Worm (Caenorhabditis elegans) whole organism, L4 larva: ENCODE measurements around the gene T28C12.2.
A peak's percentile ranks its signal among the peaks of the same experiment; 100 is the strongest.

Source experiments
- R02D3.7 ChIP-seq: fragments of 150-350 bp; sonication (generic microtip); optimal IDR thresholded peaks from 3 replicates; lab custom pipeline; 2014; ENCODE audit warnings: missing biosample characterization, missing genetic modification characterization
- aly-2 ChIP-seq: sonication (generic microtip); optimal IDR thresholded peaks from 2 replicates; lab custom pipeline; 2018; ENCODE audit warnings: missing biosample characterization, missing genetic modification characterization
- dmd-8 ChIP-seq: fragments of 200-800 bp; sonication (Bioruptor generic); IDR thresholded peaks from 2 replicates; pipeline ENCODE4 v1.3.6; 2022; ENCODE audit warnings: missing genetic modification characterization, missing compliant biosample characterization
- fos-1 ChIP-seq: fragments of 150-350 bp; optimal IDR thresholded peaks from 2 replicates; lab custom pipeline; 2014; ENCODE audit warnings: missing biosample characterization, missing genetic modification characterization
- nhr-28 ChIP-seq: fragments of 150-350 bp; optimal IDR thresholded peaks from 2 replicates; lab custom pipeline; 2014; ENCODE audit warnings: missing biosample characterization, missing genetic modification characterization
- pqm-1 ChIP-seq: sonication (generic microtip); optimal IDR thresholded peaks from 2 replicates; lab custom pipeline; 2017; ENCODE audit warnings: missing biosample characterization, missing genetic modification characterization
- unc-62 ChIP-seq, 3 experiments: fragments of 150-350 bp in 1 of 3; sonication (generic microtip); optimal IDR thresholded peaks in 2 of 3; peaks in 1 of 3; 1 replicate in 1 of 3; 2 replicates in 2 of 3; lab custom pipeline; 2014 to 2017; ENCODE audit warnings: missing biosample characterization in 3 of 3, missing genetic modification characterization in 3 of 3, missing genetic modification reagents in 3 of 3, missing genotype in 1 of 3

DNA sequence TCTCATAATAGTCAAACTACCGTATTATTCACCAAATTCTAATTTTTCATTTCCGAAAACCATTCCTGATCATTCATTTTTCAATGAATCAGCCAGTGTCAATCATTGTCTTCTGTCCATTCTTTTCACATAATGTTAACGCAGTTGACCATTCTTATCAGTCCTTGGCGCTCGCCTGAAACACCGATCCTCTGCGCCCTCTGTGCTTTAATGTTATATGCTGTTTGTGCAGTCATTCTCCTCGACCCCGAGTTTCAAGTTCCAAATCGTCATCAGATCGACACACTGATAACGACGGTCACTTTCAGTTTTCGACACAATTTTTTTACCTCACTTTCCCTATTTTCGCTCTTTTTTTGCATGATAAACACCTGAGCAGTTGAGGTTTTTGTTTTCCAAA is 17.9 kb downstream of the T28C12.2 start:
- TF ChIP-seq aly-2 (tag; lab: Kevin White, UChicago) (no peak), unc-62 (GFP tag; optimal IDR thresholded peaks at IDR 0.05 in 1 of 2; lab: Kevin White, UChicago) (peak in 1 of 2 experiments; percentile 19), unc-62 (tag; optimal IDR thresholded peaks at IDR 0.05; lab: Kevin White, UChicago) (no peak), nhr-28 (tag; lab: Kevin White, UChicago) (peak; percentile 85), R02D3.7 (tag; lab: Kevin White, UChicago) (no peak), fos-1 (tag; lab: Kevin White, UChicago) (no peak), pqm-1 (tag; lab: Kevin White, UChicago) (peak; percentile 96), dmd-8 (GFP tag; lab: Robert Waterston, UW) (no peak)
